Fruit fly (Drosophila melanogaster): ENCODE data around the gene Nrg.

dm6 chrX:8484778-8485177 is 32.4 kb upstream of the Nrg start:
- TF ChIP-seq CG1620 (GFP tag; optimal IDR thresholded peaks at IDR 0.05), result no peak
- no peak for TF ChIP-seq CG5204 (GFP tag; optimal IDR thresholded peaks at IDR 0.05)
- no peak for TF ChIP-seq CG12768 (GFP tag; optimal IDR thresholded peaks at IDR 0.05)
- TF ChIP-seq cic (GFP tag; optimal IDR thresholded peaks at IDR 0.05), result no peak
- no peak for TF ChIP-seq Clk (GFP tag; optimal IDR thresholded peaks at IDR 0.05)
- TF ChIP-seq CG14711 (tag; optimal IDR thresholded peaks at IDR 0.05), result no peak
- TF ChIP-seq cnc (optimal IDR thresholded peaks at IDR 0.05), result no peak
- no peak for TF ChIP-seq CG33017 (tag; optimal IDR thresholded peaks at IDR 0.05)
